7 worm cellular contexts compared by ENCODE assay signal in genomic region chrII:6729331-6729730, ce11.
A peak's percentile ranks its signal among the peaks of the same experiment; 100 is the strongest.
TF ChIP-seq lines count a peak whose summit lies in the region.

Gene T14B4.8, minus strand, starts transcription at chrII:6729390.

TF ChIP-seq in whole organism, L1 larva, 84 proteins besides CTCF, POLR2A, EP300 and RAD21 (continues in another document):
- no peak for TF ChIP-seq grh-1 (GFP tag; IDR thresholded peaks at IDR 0.05; lab: Robert Waterston, UW)
- TF ChIP-seq ceh-82 (tag; optimal IDR thresholded peaks at IDR 0.05; lab: Kevin White, UChicago), result peak in 1 of 3 experiments; percentile 32
- no peak for TF ChIP-seq zip-4 (GFP tag; optimal IDR thresholded peaks at IDR 0.05; lab: Kevin White, UChicago)
- no peak for TF ChIP-seq elt-2 (tag; optimal IDR thresholded peaks at IDR 0.05; lab: Kevin White, UChicago)
- no peak for TF ChIP-seq unc-130 (tag; optimal IDR thresholded peaks at IDR 0.05; lab: Kevin White, UChicago)
- peak; percentile 33 for TF ChIP-seq fkh-10 (GFP tag; optimal IDR thresholded peaks at IDR 0.05; lab: Kevin White, UChicago)
- TF ChIP-seq fkh-8 (tag; optimal IDR thresholded peaks at IDR 0.05; lab: Kevin White, UChicago), result no peak
- TF ChIP-seq sox-4 (tag; optimal IDR thresholded peaks at IDR 0.05; lab: Kevin White, UChicago), result no peak
- TF ChIP-seq lsy-2 (tag; optimal IDR thresholded peaks at IDR 0.05; lab: Kevin White, UChicago), result peak in 1 of 2 experiments; percentile 27
- peak; percentile 13 to 41 for TF ChIP-seq efl-1 (optimal IDR thresholded peaks at IDR 0.05; lab: Kevin White, UChicago)
- peak in 1 of 2 experiments; percentile 50 for TF ChIP-seq efl-1 (GFP tag; optimal IDR thresholded peaks at IDR 0.05 in 1 of 2; lab: Kevin White, UChicago)
- TF ChIP-seq nhr-76 (tag; optimal IDR thresholded peaks at IDR 0.05; lab: Kevin White, UChicago), result no peak
- no peak for TF ChIP-seq tbx-2 (tag; optimal IDR thresholded peaks at IDR 0.05; lab: Kevin White, UChicago)

TF ChIP-seq in whole organism, L2 larva, 48 proteins besides CTCF, POLR2A, EP300 and RAD21:
- TF ChIP-seq snpc-4 (tag; optimal IDR thresholded peaks at IDR 0.05; lab: Kevin White, UChicago), result peak; percentile 4
- peak; percentile 18 for TF ChIP-seq nhr-129 (tag; optimal IDR thresholded peaks at IDR 0.05; lab: Kevin White, UChicago)
- no peak for TF ChIP-seq ztf-4 (tag; optimal IDR thresholded peaks at IDR 0.05; lab: Kevin White, UChicago)
- peak; percentile 45 for TF ChIP-seq C34F6.9 (tag; optimal IDR thresholded peaks at IDR 0.05; lab: Kevin White, UChicago)
- peak in 1 of 2 experiments; percentile 8 for TF ChIP-seq lsy-2 (tag; optimal IDR thresholded peaks at IDR 0.05; lab: Kevin White, UChicago)
- TF ChIP-seq zag-1 (tag; optimal IDR thresholded peaks at IDR 0.05; lab: Kevin White, UChicago), result peak; percentile 23
- TF ChIP-seq egl-27 (tag; optimal IDR thresholded peaks at IDR 0.05; lab: Kevin White, UChicago), result no peak
- TF ChIP-seq unc-55 (GFP tag; optimal IDR thresholded peaks at IDR 0.05; lab: Kevin White, UChicago), result peak; percentile 51
- no peak for TF ChIP-seq peb-1 (tag; optimal IDR thresholded peaks at IDR 0.05; lab: Kevin White, UChicago)
- TF ChIP-seq nhr-21 (tag; optimal IDR thresholded peaks at IDR 0.05; lab: Kevin White, UChicago), result no peak
- TF ChIP-seq ztf-1 (GFP tag; conservative IDR thresholded peaks at IDR 0.05; lab: Robert Waterston, UW), result no peak
TF ChIP-seq in whole organism, L2 larva: peak in this region for 6.

TF ChIP-seq in whole organism, L3 larva, 47 proteins besides CTCF, POLR2A, EP300 and RAD21:
- TF ChIP-seq hmg-11 (tag; optimal IDR thresholded peaks at IDR 0.05; lab: Kevin White, UChicago), result peak; percentile 21
- no peak for TF ChIP-seq daf-12 (tag; optimal IDR thresholded peaks at IDR 0.05; lab: Kevin White, UChicago)
- TF ChIP-seq ama-1 (optimal IDR thresholded peaks at IDR 0.05; lab: Kevin White, UChicago), result no peak
- no peak for TF ChIP-seq fkh-2 (tag; optimal IDR thresholded peaks at IDR 0.05; lab: Kevin White, UChicago)
- TF ChIP-seq nfya-1 (tag; optimal IDR thresholded peaks at IDR 0.05; lab: Kevin White, UChicago; ENCODE audit: insufficient read depth), result peak; percentile 46
- TF ChIP-seq fkh-10 (GFP tag; optimal IDR thresholded peaks at IDR 0.05; lab: Kevin White, UChicago), result no peak
- no peak for TF ChIP-seq tbx-2 (tag; optimal IDR thresholded peaks at IDR 0.05; lab: Kevin White, UChicago)

TF ChIP-seq in whole organism, L4 larva, 104 proteins besides CTCF, POLR2A, EP300 and RAD21:
- TF ChIP-seq unc-62 (GFP tag; optimal IDR thresholded peaks at IDR 0.05 in 1 of 2; lab: Kevin White, UChicago), result peak in 1 of 2 experiments; percentile 94
- TF ChIP-seq unc-62 (tag; optimal IDR thresholded peaks at IDR 0.05; lab: Kevin White, UChicago), result no peak
- no peak for TF ChIP-seq Y5F2A.4 (GFP tag; optimal IDR thresholded peaks at IDR 0.05; lab: Kevin White, UChicago)
- TF ChIP-seq lsy-2 (tag; optimal IDR thresholded peaks at IDR 0.05; lab: Kevin White, UChicago), result no peak
- peak; percentile 22 for TF ChIP-seq fkh-10 (GFP tag; optimal IDR thresholded peaks at IDR 0.05; lab: Kevin White, UChicago)
- TF ChIP-seq hmg-1.1 (GFP tag; IDR thresholded peaks at IDR 0.05; lab: Robert Waterston, UW), result peak; percentile 38; the same call in 1 of the 2 replicates
- TF ChIP-seq Y105C5A.15 (GFP tag; IDR thresholded peaks at IDR 0.05; lab: Robert Waterston, UW), result no peak

TF ChIP-seq in whole organism, late embryonic, 69 proteins besides CTCF, POLR2A, EP300 and RAD21:
- TF ChIP-seq unc-86 (tag; optimal IDR thresholded peaks at IDR 0.05; lab: Kevin White, UChicago), result no peak
- no peak for TF ChIP-seq T23F11.4 (GFP tag; optimal IDR thresholded peaks at IDR 0.05; lab: Kevin White, UChicago)
- no peak for TF ChIP-seq dve-1 (tag; optimal IDR thresholded peaks at IDR 0.05; lab: Kevin White, UChicago)
- TF ChIP-seq pax-1 (tag; optimal IDR thresholded peaks at IDR 0.05; lab: Kevin White, UChicago), result no peak
- TF ChIP-seq elt-2 (tag; optimal IDR thresholded peaks at IDR 0.05; lab: Kevin White, UChicago), result peak; percentile 2
- TF ChIP-seq ceh-31 (tag; optimal IDR thresholded peaks at IDR 0.05; lab: Kevin White, UChicago), result peak; percentile 31
- peak; percentile 63 for TF ChIP-seq unc-55 (GFP tag; optimal IDR thresholded peaks at IDR 0.05; lab: Kevin White, UChicago)
- TF ChIP-seq unc-42 (tag; optimal IDR thresholded peaks at IDR 0.05; lab: Kevin White, UChicago), result peak; percentile 57
- TF ChIP-seq nfya-1 (tag; optimal IDR thresholded peaks at IDR 0.05; lab: Kevin White, UChicago), result peak; percentile 12
- peak; percentile 21 for TF ChIP-seq tbx-2 (tag; optimal IDR thresholded peaks at IDR 0.05; lab: Kevin White, UChicago)
- TF ChIP-seq hlh-30 (tag; optimal IDR thresholded peaks at IDR 0.05; lab: Kevin White, UChicago; ENCODE audit: insufficient read depth), result no peak

TF ChIP-seq in whole organism, mixed stage, embryonic, 35 proteins besides CTCF, POLR2A, EP300 and RAD21:
- TF ChIP-seq nhr-12 (tag; optimal IDR thresholded peaks at IDR 0.05; lab: Kevin White, UChicago), result no peak
- no peak for TF ChIP-seq zip-8 (tag; optimal IDR thresholded peaks at IDR 0.05; lab: Kevin White, UChicago)
- peak; percentile 77 for TF ChIP-seq ces-1 (GFP tag; optimal IDR thresholded peaks at IDR 0.05; lab: Kevin White, UChicago)
- peak; percentile 31 for TF ChIP-seq unc-62 (GFP tag; optimal IDR thresholded peaks at IDR 0.05; lab: Kevin White, UChicago)
- TF ChIP-seq ztf-11 (tag; optimal IDR thresholded peaks at IDR 0.05; lab: Kevin White, UChicago), result no peak
- no peak for TF ChIP-seq lin-32 (GFP tag; optimal IDR thresholded peaks at IDR 0.05; lab: Kevin White, UChicago)
- TF ChIP-seq sptf-1 (tag; optimal IDR thresholded peaks at IDR 0.05; lab: Kevin White, UChicago), result peak; percentile 22
- TF ChIP-seq mls-2 (tag; optimal IDR thresholded peaks at IDR 0.05; lab: Kevin White, UChicago), result no peak
- TF ChIP-seq mep-1 (tag; optimal IDR thresholded peaks at IDR 0.05; lab: Kevin White, UChicago), result peak; percentile 2
- peak; percentile 24 for TF ChIP-seq unc-120 (tag; optimal IDR thresholded peaks at IDR 0.05; lab: Kevin White, UChicago; ENCODE audit: poor library complexity, severe bottlenecking)

TF ChIP-seq in whole organism, young adult, 124 proteins besides CTCF, POLR2A, EP300 and RAD21:
- TF ChIP-seq hmg-1.2 (GFP tag; IDR thresholded peaks at IDR 0.05; lab: Robert Waterston, UW) (peak; percentile 63; the same call in 1 of the 2 replicates), die-1 (tag; optimal IDR thresholded peaks at IDR 0.05; lab: Kevin White, UChicago) (no peak), pha-4 (tag; optimal IDR thresholded peaks at IDR 0.05; lab: Kevin White, UChicago) (no peak)
